Fruit fly (Drosophila melanogaster) whole organism, embryonic: Measurements from ENCODE around the gene fau.

Experiments
- Abd-B ChIP-seq: fragments of 200-800 bp; sonication (Bioruptor generic); optimal IDR thresholded peaks from 2 replicates; lab custom pipeline; 2018; ENCODE audit warnings: missing biosample characterization, mild to moderate bottlenecking, missing genetic modification characterization, moderate library complexity
- CG10979 ChIP-seq: fragments of 200-800 bp; sonication (Bioruptor generic); optimal IDR thresholded peaks from 2 replicates; lab custom pipeline; 2018; ENCODE audit warnings: missing biosample characterization, mild to moderate bottlenecking, missing genetic modification characterization, moderate library complexity
- CG11504 ChIP-seq: fragments of 200-800 bp; sonication (Bioruptor generic); optimal IDR thresholded peaks from 3 replicates; lab custom pipeline; 2019; ENCODE audit warnings: missing biosample characterization, mild to moderate bottlenecking, missing genetic modification characterization, moderate library complexity
- CG11560 ChIP-seq: fragments of 200-800 bp; sonication (Bioruptor generic); IDR thresholded peaks from 3 replicates; pipeline ENCODE4 v1.3.6; 2022; ENCODE audit warnings: missing biosample characterization, missing genetic modification characterization
- CG12236 ChIP-seq: fragments of 200-800 bp; sonication (Bioruptor generic); optimal IDR thresholded peaks from 2 replicates; lab custom pipeline; 2016; ENCODE audit warnings: missing biosample characterization, missing genetic modification characterization
- CG13123 ChIP-seq: fragments of 200-800 bp; sonication (Bioruptor generic); optimal IDR thresholded peaks from 2 replicates; lab custom pipeline; 2016; ENCODE audit warnings: missing biosample characterization, missing genetic modification characterization
- CG13296 ChIP-seq: fragments of 200-800 bp; sonication (Bioruptor generic); optimal IDR thresholded peaks from 3 replicates; lab custom pipeline; 2018; ENCODE audit warnings: missing biosample characterization, mild to moderate bottlenecking, missing genetic modification characterization
- CG14050 ChIP-seq: fragments of 200-800 bp; sonication (Bioruptor generic); IDR thresholded peaks from 3 replicates; pipeline ENCODE4 v1.3.6; 2022; ENCODE audit warnings: missing biosample characterization, missing genetic modification characterization
- CG1529 ChIP-seq: fragments of 200-800 bp; sonication (Bioruptor generic); optimal IDR thresholded peaks from 3 replicates; lab custom pipeline; 2018; ENCODE audit warnings: missing biosample characterization, missing genetic modification characterization
- CG15696 ChIP-seq: fragments of 200-800 bp; sonication (Bioruptor generic); optimal IDR thresholded peaks from 2 replicates; lab custom pipeline; 2019; ENCODE audit warnings: missing biosample characterization, mild to moderate bottlenecking, missing genetic modification characterization, moderate library complexity
- CG16815 ChIP-seq: fragments of 200-800 bp; sonication (Bioruptor generic); optimal IDR thresholded peaks from 3 replicates; lab custom pipeline; 2017; ENCODE audit warnings: missing biosample characterization, mild to moderate bottlenecking, missing genetic modification characterization
- CG17829 ChIP-seq: fragments of 200-800 bp; optimal IDR thresholded peaks from 2 replicates; lab custom pipeline; 2019; ENCODE audit warnings: missing biosample characterization, mild to moderate bottlenecking, missing genetic modification characterization, moderate library complexity
- CG18619 ChIP-seq: fragments of 200-800 bp; sonication (Bioruptor generic); optimal IDR thresholded peaks from 3 replicates; lab custom pipeline; 2017; ENCODE audit warnings: missing biosample characterization, mild to moderate bottlenecking, missing genetic modification characterization
- CG31388 ChIP-seq: fragments of 200-800 bp; sonication (Bioruptor generic); optimal IDR thresholded peaks from 2 replicates; lab custom pipeline; 2016; ENCODE audit warnings: missing biosample characterization, missing genetic modification characterization
- CG33213 ChIP-seq: fragments of 200-800 bp; sonication (Bioruptor generic); optimal IDR thresholded peaks from 3 replicates; lab custom pipeline; 2016; ENCODE audit warnings: missing biosample characterization, missing genetic modification characterization
- CG9215 ChIP-seq: fragments of 200-800 bp; sonication (Bioruptor generic); IDR thresholded peaks from 2 replicates; pipeline ENCODE4 v1.3.6; 2022; ENCODE audit warnings: missing biosample characterization, missing genetic modification characterization
- CrebB ChIP-seq: fragments of 200-800 bp; sonication (Bioruptor generic); optimal IDR thresholded peaks from 3 replicates; lab custom pipeline; 2018; ENCODE audit warnings: missing biosample characterization, mild to moderate bottlenecking, missing genetic modification characterization
- D ChIP-seq, 2 experiments: fragments of 200-800 bp in 1 of 2; fragments of >200 bp in 1 of 2; sonication (Bioruptor generic) in 1 of 2; optimal IDR thresholded peaks; 2 replicates in 1 of 2; 3 replicates in 1 of 2; lab custom pipeline; 2017; ENCODE audit warnings: mild to moderate bottlenecking in 1 of 2, missing biosample characterization in 1 of 2, missing genetic modification characterization in 1 of 2, missing genetic modification reagents in 1 of 2
- Dad ChIP-seq: fragments of 200-800 bp; sonication (Bioruptor generic); optimal IDR thresholded peaks from 3 replicates; lab custom pipeline; 2016; ENCODE audit warnings: missing biosample characterization, missing genetic modification characterization
- Dip3 ChIP-seq: fragments of 200-800 bp; sonication (Bioruptor generic); optimal IDR thresholded peaks from 3 replicates; lab custom pipeline; 2016; ENCODE audit warnings: missing biosample characterization, missing genetic modification characterization
- HLH3B ChIP-seq: fragments of 200-800 bp; sonication (Bioruptor generic); IDR thresholded peaks from 2 replicates; pipeline ENCODE4 v1.3.6; 2022; ENCODE audit warnings: missing biosample characterization, missing genetic modification characterization
- Hsf ChIP-seq: fragments of 200-800 bp; sonication (Bioruptor generic); optimal IDR thresholded peaks from 3 replicates; lab custom pipeline; 2016; ENCODE audit warnings: missing biosample characterization, missing genetic modification characterization
- Lpt ChIP-seq: fragments of >200 bp; optimal IDR thresholded peaks from 2 replicates; lab custom pipeline; 2018; ENCODE audit warnings: missing biosample characterization, missing genetic modification characterization
- Mad ChIP-seq: fragments of 200-800 bp; sonication (Bioruptor generic); optimal IDR thresholded peaks from 2 replicates; lab custom pipeline; 2016; ENCODE audit warnings: missing biosample characterization, missing genetic modification characterization
- Myb ChIP-seq: fragments of 200-800 bp; sonication (Bioruptor generic); optimal IDR thresholded peaks from 2 replicates; lab custom pipeline; 2016; ENCODE audit warnings: missing biosample characterization, missing genetic modification characterization
- NC2β ChIP-seq: fragments of 200-800 bp; sonication (Bioruptor generic); optimal IDR thresholded peaks from 2 replicates; lab custom pipeline; 2016; ENCODE audit warnings: missing biosample characterization, missing genetic modification characterization
- Nf-YC ChIP-seq: fragments of 200-800 bp; optimal IDR thresholded peaks from 3 replicates; lab custom pipeline; 2019; ENCODE audit warnings: missing biosample characterization, mild to moderate bottlenecking, missing genetic modification characterization, moderate library complexity
- PHDP ChIP-seq: fragments of 200-800 bp; sonication (Bioruptor generic); optimal IDR thresholded peaks from 3 replicates; lab custom pipeline; 2018; ENCODE audit warnings: missing biosample characterization, mild to moderate bottlenecking, missing genetic modification characterization, moderate library complexity
- Side ChIP-seq: fragments of 200-800 bp; sonication (Bioruptor generic); optimal IDR thresholded peaks from 2 replicates; lab custom pipeline; 2016; ENCODE audit warnings: missing biosample characterization, missing genetic modification characterization
- Ssrp ChIP-seq: fragments of 200-800 bp; sonication (Bioruptor generic); optimal IDR thresholded peaks from 2 replicates; lab custom pipeline; 2018; ENCODE audit warnings: missing biosample characterization, mild to moderate bottlenecking, missing genetic modification characterization, moderate library complexity
- Xbp1 ChIP-seq: fragments of 200-800 bp; sonication (Bioruptor generic); optimal IDR thresholded peaks from 3 replicates; lab custom pipeline; 2016; ENCODE audit warnings: missing biosample characterization, mild to moderate bottlenecking, missing genetic modification characterization
- ara ChIP-seq: fragments of 200-800 bp; sonication (Bioruptor generic); IDR thresholded peaks from 2 replicates; pipeline ENCODE4 v1.3.6; 2022; ENCODE audit warnings: missing biosample characterization, missing genetic modification characterization
- ash1 ChIP-seq: fragments of 200-800 bp; sonication (Bioruptor generic); optimal IDR thresholded peaks from 2 replicates; lab custom pipeline; 2018; ENCODE audit warnings: missing biosample characterization, mild to moderate bottlenecking, missing genetic modification characterization
- br ChIP-seq: fragments of >200 bp; optimal IDR thresholded peaks from 2 replicates; lab custom pipeline; 2017
- bsh ChIP-seq, 2 experiments: fragments of 200-800 bp; sonication (Bioruptor generic); optimal IDR thresholded peaks; 2 replicates each; lab custom pipeline; 2017 to 2018; ENCODE audit warnings: mild to moderate bottlenecking in 2 of 2, missing biosample characterization in 2 of 2, missing genetic modification characterization in 2 of 2, moderate library complexity in 1 of 2
- cg ChIP-seq: fragments of 200-800 bp; sonication (Bioruptor generic); optimal IDR thresholded peaks from 3 replicates; lab custom pipeline; 2019; ENCODE audit warnings: missing biosample characterization, mild to moderate bottlenecking, missing genetic modification characterization, moderate library complexity
- cwo ChIP-seq: fragments of 200-800 bp; sonication (Bioruptor generic); optimal IDR thresholded peaks from 3 replicates; lab custom pipeline; 2017; ENCODE audit warnings: missing biosample characterization, missing genetic modification characterization, mild to moderate bottlenecking, moderate library complexity, missing genetic modification reagents
- ems ChIP-seq: fragments of 200-800 bp; sonication (Bioruptor generic); optimal IDR thresholded peaks from 3 replicates; lab custom pipeline; 2016; ENCODE audit warnings: missing biosample characterization, missing genetic modification characterization
- gsb-n ChIP-seq: fragments of 200-800 bp; sonication (Bioruptor generic); optimal IDR thresholded peaks from 3 replicates; lab custom pipeline; 2018; ENCODE audit warnings: missing biosample characterization, mild to moderate bottlenecking, missing genetic modification characterization
- inv ChIP-seq: fragments of 200-800 bp; sonication (Bioruptor generic); IDR thresholded peaks from 2 replicates; pipeline ENCODE4 v1.3.6; 2022; ENCODE audit warnings: missing biosample characterization, missing genetic modification characterization; ENCODE audit not compliant: partially characterized antibody
- nerfin-2 ChIP-seq: fragments of 200-800 bp; sonication (Bioruptor generic); IDR thresholded peaks from 2 replicates; pipeline ENCODE4 v1.3.6; 2022; ENCODE audit warnings: missing biosample characterization, missing genetic modification characterization; ENCODE audit not compliant: partially characterized antibody
- nmo ChIP-seq: fragments of 200-800 bp; sonication (Bioruptor generic); optimal IDR thresholded peaks from 2 replicates; lab custom pipeline; 2018; ENCODE audit warnings: missing biosample characterization, mild to moderate bottlenecking, missing genetic modification characterization, moderate library complexity
- pfk ChIP-seq: fragments of 200-800 bp; sonication (Bioruptor generic); optimal IDR thresholded peaks from 2 replicates; lab custom pipeline; 2018; ENCODE audit warnings: missing biosample characterization, mild to moderate bottlenecking, missing genetic modification characterization, moderate library complexity
- pho ChIP-seq: fragments of 200-800 bp; sonication (Bioruptor generic); optimal IDR thresholded peaks from 2 replicates; lab custom pipeline; 2016; ENCODE audit warnings: missing biosample characterization, missing genetic modification characterization
- pnt ChIP-seq: fragments of 200-800 bp; sonication (Bioruptor generic); optimal IDR thresholded peaks from 3 replicates; lab custom pipeline; 2016; ENCODE audit warnings: missing biosample characterization, missing genetic modification characterization
- sens ChIP-seq: fragments of 200-800 bp; sonication (Bioruptor generic); peaks from one replicate; lab custom pipeline; 2016; ENCODE audit warnings: missing biosample characterization, missing genetic modification characterization
- ssp ChIP-seq: fragments of 200-800 bp; sonication (Bioruptor generic); IDR thresholded peaks from 2 replicates; pipeline ENCODE4 v1.3.6; 2022; ENCODE audit warnings: missing biosample characterization, missing genetic modification characterization
- wek ChIP-seq: fragments of 200-800 bp; sonication (Bioruptor generic); optimal IDR thresholded peaks from 3 replicates; lab custom pipeline; 2018; ENCODE audit warnings: missing biosample characterization, mild to moderate bottlenecking, missing genetic modification characterization, moderate library complexity

The fau gene

DNA sequence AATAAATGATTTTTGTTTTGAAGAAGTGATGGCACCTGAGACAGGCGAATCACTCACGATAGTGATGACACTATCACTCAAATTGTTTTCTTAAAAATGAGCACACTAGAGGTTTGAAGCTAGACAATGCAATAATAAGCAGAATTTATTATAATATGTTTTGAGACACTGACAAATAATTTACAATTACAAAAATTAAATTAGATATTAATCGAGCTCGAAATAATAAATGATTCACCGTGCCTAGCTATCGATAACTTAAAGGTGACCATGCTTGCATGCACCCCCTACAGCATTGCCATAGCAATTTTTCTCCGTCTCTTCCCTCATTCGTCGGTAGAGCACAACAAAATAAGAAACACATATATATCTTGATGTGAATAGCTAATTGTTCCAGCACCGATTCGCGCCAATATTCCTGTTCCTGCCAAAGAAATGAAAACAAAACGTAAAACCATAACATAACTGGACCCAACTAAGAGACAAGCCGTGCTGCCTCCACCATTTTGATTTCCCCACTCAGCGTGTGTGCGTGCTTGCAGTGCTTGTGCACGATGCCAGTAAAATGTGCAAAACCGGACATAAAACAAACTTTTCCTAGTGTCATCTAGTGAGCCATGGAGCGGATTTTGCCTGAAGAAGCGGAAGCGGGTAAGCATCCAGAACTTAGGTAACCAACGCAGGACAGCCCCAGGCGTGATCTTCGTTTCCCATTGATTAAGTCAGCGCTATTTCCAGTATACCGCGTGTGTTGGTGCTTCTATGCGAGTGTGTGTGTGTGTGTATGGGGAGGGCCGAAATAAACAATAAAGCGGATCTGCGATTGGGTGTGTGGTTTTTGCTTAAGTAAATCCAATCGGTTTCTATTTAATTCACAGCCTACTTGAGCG is 16.0 kb downstream of the fau start, which contains the start of the genes MED7 and Cap-H2 (continued):
- TF ChIP-seq NC2β (GFP tag; lab: Kevin White, UChicago) (peak; percentile 77), bsh (GFP tag; optimal IDR thresholded peaks at IDR 0.05; lab: Kevin White, UChicago) (peak in 1 of 2 experiments; percentile 76), CG11504 (tag; lab: Kevin White, UChicago) (no peak), inv (peak; percentile 98), D (optimal IDR thresholded peaks at IDR 0.05; lab: Kevin White, UChicago) (peak; percentile 25), D (GFP tag; optimal IDR thresholded peaks at IDR 0.05; lab: Kevin White, UChicago) (peak; percentile 60), pfk (GFP tag; lab: Kevin White, UChicago) (no peak), CG31388 (GFP tag; lab: Kevin White, UChicago) (peak; percentile 76), pnt (peak; percentile 65), Abd-B (GFP tag; lab: Kevin White, UChicago) (peak; percentile 84), CG14050 (GFP tag; lab: Robert Waterston, UW) (peak; percentile 64), ara (GFP tag; lab: Robert Waterston, UW) (peak; percentile 73), gsb-n (tag; lab: Kevin White, UChicago) (peak; percentile 75), CG1529 (peak; percentile 3), ash1 (peak; percentile 50), Xbp1 (GFP tag; lab: Kevin White, UChicago) (peak; percentile 90), HLH3B (peak; percentile 73), cwo (peak; percentile 11), CG13123 (GFP tag; lab: Kevin White, UChicago) (peak; percentile 78), br (lab: Kevin White, UChicago) (no peak), Myb (GFP tag; lab: Kevin White, UChicago) (peak; percentile 42), Side (GFP tag; lab: Kevin White, UChicago) (peak; percentile 50), Hsf (GFP tag; lab: Kevin White, UChicago) (peak; percentile 87), CG12236 (GFP tag; lab: Kevin White, UChicago) (peak; percentile 44), CG11560 (tag; lab: Robert Waterston, UW) (peak; percentile 49; the same call in 1 of the 3 replicates), nmo (GFP tag; lab: Kevin White, UChicago) (peak; percentile 97), CG15696 (peak; percentile 84), ssp (peak; percentile 75), CG10979 (tag; lab: Kevin White, UChicago) (peak; percentile 67), Nf-YC (peak; percentile 77), nerfin-2 (GFP tag; lab: Robert Waterston, UW) (peak; percentile 92), ems (GFP tag; lab: Kevin White, UChicago) (peak; percentile 78), CG33213 (GFP tag; lab: Kevin White, UChicago) (peak; percentile 82), CG9215 (GFP tag; lab: Robert Waterston, UW) (peak; percentile 100), Mad (GFP tag; lab: Kevin White, UChicago) (peak; percentile 80), CG18619 (GFP tag; lab: Kevin White, UChicago) (peak; percentile 52), sens (GFP tag; lab: Kevin White, UChicago) (peak; percentile 97), Lpt (GFP tag; lab: Kevin White, UChicago) (no peak), CG17829 (peak; percentile 85), CG16815 (GFP tag; lab: Kevin White, UChicago) (peak; percentile 62), Ssrp (peak; percentile 79), PHDP (tag; lab: Kevin White, UChicago) (peak; percentile 79), Dad (GFP tag; lab: Kevin White, UChicago) (peak; percentile 65), wek (GFP tag; lab: Kevin White, UChicago) (no peak), CG13296 (GFP tag; lab: Kevin White, UChicago) (peak; percentile 54), cg (peak; percentile 85), pho (GFP tag; lab: Kevin White, UChicago) (peak; percentile 89), CrebB (tag; lab: Kevin White, UChicago) (peak; percentile 33), Dip3 (GFP tag; lab: Kevin White, UChicago) (peak; percentile 71)
